Worm (Caenorhabditis elegans) whole organism, late embryonic: ENCODE measurements around the gene pals-27.

Source experiments
- C38D4.7 ChIP-seq: fragments of 200-800 bp; sonication (Bioruptor generic); optimal IDR thresholded peaks from 2 replicates; lab custom pipeline; 2018; ENCODE audit warnings: mild to moderate bottlenecking, missing genetic modification characterization, moderate library complexity, missing compliant biosample characterization
- ahr-1 ChIP-seq: sonication (generic microtip); optimal IDR thresholded peaks from 2 replicates; lab custom pipeline; 2016; ENCODE audit warnings: missing genetic modification characterization, missing compliant biosample characterization
- ceh-14 ChIP-seq: sonication (generic microtip); optimal IDR thresholded peaks from 2 replicates; lab custom pipeline; 2016; ENCODE audit warnings: missing genotype, missing genetic modification characterization, missing compliant biosample characterization
- ceh-18 ChIP-seq: sonication (generic microtip); optimal IDR thresholded peaks from 2 replicates; lab custom pipeline; 2016; ENCODE audit warnings: missing genetic modification characterization, missing compliant biosample characterization
- ceh-2 ChIP-seq: sonication (generic microtip); optimal IDR thresholded peaks from 2 replicates; lab custom pipeline; 2016; ENCODE audit warnings: missing genotype, missing genetic modification characterization, missing compliant biosample characterization
- ceh-31 ChIP-seq: sonication (generic microtip); optimal IDR thresholded peaks from 2 replicates; lab custom pipeline; 2016; ENCODE audit warnings: missing genetic modification characterization, missing compliant biosample characterization
- ceh-34 ChIP-seq: sonication (generic microtip); optimal IDR thresholded peaks from 2 replicates; lab custom pipeline; 2016; ENCODE audit warnings: mild to moderate bottlenecking, missing genetic modification characterization, missing compliant biosample characterization
- ceh-45 ChIP-seq: fragments of 200-800 bp; sonication (Bioruptor generic); IDR thresholded peaks from 2 replicates; pipeline ENCODE4 v1.3.6; 2022; ENCODE audit warnings: missing genetic modification reagents, missing genetic modification characterization, missing compliant biosample characterization
- ceh-48 ChIP-seq: sonication (generic microtip); optimal IDR thresholded peaks from 2 replicates; lab custom pipeline; 2016; ENCODE audit warnings: missing genetic modification characterization, inconsistent platforms, missing compliant biosample characterization
- ceh-9 ChIP-seq: sonication (generic microtip); optimal IDR thresholded peaks from 2 replicates; lab custom pipeline; 2016; ENCODE audit warnings: mild to moderate bottlenecking, missing genetic modification characterization, inconsistent platforms, missing compliant biosample characterization
- che-1 ChIP-seq: sonication (generic microtip); optimal IDR thresholded peaks from 2 replicates; lab custom pipeline; 2016; ENCODE audit warnings: mild to moderate bottlenecking, missing genetic modification characterization, missing compliant biosample characterization
- elt-2 ChIP-seq: sonication (generic microtip); optimal IDR thresholded peaks from 2 replicates; lab custom pipeline; 2016; ENCODE audit warnings: missing genetic modification reagents, missing genetic modification characterization, missing compliant biosample characterization
- ets-4 ChIP-seq: sonication (generic microtip); optimal IDR thresholded peaks from 2 replicates; lab custom pipeline; 2016; ENCODE audit warnings: missing genetic modification characterization, missing compliant biosample characterization
- eyg-1 ChIP-seq: sonication (generic microtip); optimal IDR thresholded peaks from 2 replicates; lab custom pipeline; 2016; ENCODE audit warnings: missing genotype, missing genetic modification characterization, missing compliant biosample characterization
- fax-1 ChIP-seq: sonication (generic microtip); optimal IDR thresholded peaks from 2 replicates; lab custom pipeline; 2016; ENCODE audit warnings: missing genotype, missing genetic modification characterization, missing compliant biosample characterization
- fkh-6 ChIP-seq: sonication (generic microtip); optimal IDR thresholded peaks from 2 replicates; lab custom pipeline; 2016; ENCODE audit warnings: missing genetic modification characterization, missing compliant biosample characterization
- hlh-13 ChIP-seq: fragments of 200-800 bp; sonication (Bioruptor generic); optimal IDR thresholded peaks from 2 replicates; lab custom pipeline; 2018; ENCODE audit warnings: mild to moderate bottlenecking, missing genetic modification characterization, missing compliant biosample characterization
- hlh-6 ChIP-seq: sonication (generic microtip); optimal IDR thresholded peaks from 2 replicates; lab custom pipeline; 2016; ENCODE audit warnings: missing genotype, missing genetic modification characterization, missing compliant biosample characterization
- hlh-8 ChIP-seq: sonication (generic microtip); optimal IDR thresholded peaks from 2 replicates; lab custom pipeline; 2016; ENCODE audit warnings: missing genotype, missing genetic modification characterization, missing compliant biosample characterization
- lin-11 ChIP-seq: fragments of 200-800 bp; sonication (Bioruptor generic); optimal IDR thresholded peaks from 2 replicates; lab custom pipeline; 2018; ENCODE audit warnings: mild to moderate bottlenecking, missing genetic modification characterization, missing compliant biosample characterization
- madf-2 ChIP-seq: sonication (generic microtip); optimal IDR thresholded peaks from 2 replicates; lab custom pipeline; 2017; ENCODE audit warnings: missing genetic modification characterization, missing compliant biosample characterization
- mec-3 ChIP-seq: sonication (generic microtip); optimal IDR thresholded peaks from 2 replicates; lab custom pipeline; 2016; ENCODE audit warnings: borderline replicate concordance, missing genetic modification characterization, missing compliant biosample characterization
- nfya-1 ChIP-seq: sonication (generic microtip); optimal IDR thresholded peaks from 2 replicates; lab custom pipeline; 2017; ENCODE audit warnings: missing genetic modification characterization, mild to moderate bottlenecking, missing compliant biosample characterization, antibody characterized with exemption, moderate library complexity
- npax-4 ChIP-seq: sonication (generic microtip); optimal IDR thresholded peaks from 2 replicates; lab custom pipeline; 2016; ENCODE audit warnings: missing genetic modification characterization, missing compliant biosample characterization
- pat-9 ChIP-seq: fragments of 200-800 bp; sonication (Bioruptor generic); optimal IDR thresholded peaks from 2 replicates; lab custom pipeline; 2018; ENCODE audit warnings: mild to moderate bottlenecking, missing genetic modification characterization, moderate library complexity, missing compliant biosample characterization
- pha-2 ChIP-seq: sonication (generic microtip); optimal IDR thresholded peaks from 2 replicates; lab custom pipeline; 2017; ENCODE audit warnings: mild to moderate bottlenecking, missing genetic modification characterization, missing compliant biosample characterization
- pha-4 ChIP-seq: fragments of 150-350 bp; optimal IDR thresholded peaks from 2 replicates; lab custom pipeline; 2018; ENCODE audit warnings: missing biosample characterization, missing genetic modification reagents, missing genetic modification characterization
- pqm-1 ChIP-seq: sonication (generic microtip); optimal IDR thresholded peaks from 2 replicates; lab custom pipeline; 2016; ENCODE audit warnings: missing genetic modification characterization, missing compliant biosample characterization
- rnt-1 ChIP-seq: sonication (generic microtip); optimal IDR thresholded peaks from 2 replicates; lab custom pipeline; 2016; ENCODE audit warnings: missing genetic modification characterization, missing compliant biosample characterization
- sdc-2 ChIP-seq: sonication (generic microtip); optimal IDR thresholded peaks from 2 replicates; lab custom pipeline; 2016; ENCODE audit warnings: missing genotype, missing genetic modification characterization, missing compliant biosample characterization
- sox-2 ChIP-seq: fragments of 200-800 bp; sonication (Bioruptor generic); IDR thresholded peaks from 2 replicates; pipeline ENCODE4 v1.3.6; 2022; ENCODE audit warnings: missing genetic modification reagents, missing genetic modification characterization, missing compliant biosample characterization
- syd-9 ChIP-seq: sonication (generic microtip); optimal IDR thresholded peaks from 2 replicates; lab custom pipeline; 2016; ENCODE audit warnings: mild to moderate bottlenecking, missing genetic modification characterization, moderate library complexity, missing compliant biosample characterization
- ttx-3 ChIP-seq: sonication (generic microtip); optimal IDR thresholded peaks from 2 replicates; lab custom pipeline; 2016; ENCODE audit warnings: missing genetic modification reagents, missing genetic modification characterization, missing compliant biosample characterization
- unc-42 ChIP-seq: sonication (generic microtip); optimal IDR thresholded peaks from 2 replicates; lab custom pipeline; 2016; ENCODE audit warnings: missing genotype, missing genetic modification characterization, missing compliant biosample characterization
- unc-55 ChIP-seq: sonication (generic microtip); optimal IDR thresholded peaks from 2 replicates; lab custom pipeline; 2017; ENCODE audit warnings: missing biosample characterization, missing genetic modification reagents, missing genetic modification characterization
- unc-86 ChIP-seq: sonication (generic microtip); optimal IDR thresholded peaks from 2 replicates; lab custom pipeline; 2016; ENCODE audit warnings: missing genetic modification characterization, missing compliant biosample characterization
- ztf-16 ChIP-seq: sonication (generic microtip); optimal IDR thresholded peaks from 2 replicates; lab custom pipeline; 2017; ENCODE audit warnings: missing genetic modification characterization, missing compliant biosample characterization

pals-27 gene

DNA sequence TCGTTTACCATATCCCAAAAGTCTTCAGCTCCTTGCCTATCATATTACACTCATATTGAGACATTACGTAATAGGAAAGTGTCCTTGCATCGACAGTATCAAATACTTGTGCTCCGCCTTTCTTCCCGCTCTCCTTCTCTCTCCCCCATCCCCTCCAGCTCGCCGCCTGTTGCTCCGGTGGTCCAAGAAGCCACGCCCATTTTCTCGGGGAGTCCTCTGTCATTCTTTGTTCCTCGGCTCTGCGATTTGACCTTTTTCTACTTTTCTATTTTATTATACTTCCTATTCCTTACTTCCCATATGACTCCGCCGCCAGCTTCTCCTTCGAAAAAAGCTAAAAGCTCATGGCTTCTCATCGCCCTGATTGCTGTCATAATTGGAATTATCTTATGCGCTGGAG is 25.1 kb upstream of the pals-27 start, which contains the start of gene mnp-1:
Gene mnp-1 (plus strand): TSS at position 211 of the 400 bp plus-strand sequence.
- TF ChIP-seq pqm-1 (tag; lab: Kevin White, UChicago) (no peak), ceh-2 (tag; lab: Kevin White, UChicago) (no peak), ceh-48 (tag; lab: Kevin White, UChicago) (no peak), pat-9 (tag; lab: Kevin White, UChicago) (no peak), ztf-16 (tag; lab: Kevin White, UChicago) (no peak), pha-4 (no peak), pha-2 (tag; lab: Kevin White, UChicago) (no peak), che-1 (tag; lab: Kevin White, UChicago) (no peak), fkh-6 (tag; lab: Kevin White, UChicago) (no peak), sox-2 (no peak), C38D4.7 (GFP tag; lab: Kevin White, UChicago) (no peak), fax-1 (tag; lab: Kevin White, UChicago) (no peak), ceh-34 (tag; lab: Kevin White, UChicago) (no peak), ceh-14 (tag; lab: Kevin White, UChicago) (no peak), syd-9 (tag; lab: Kevin White, UChicago) (no peak), ahr-1 (tag; lab: Kevin White, UChicago) (no peak), ets-4 (tag; lab: Kevin White, UChicago) (no peak), ttx-3 (tag; lab: Kevin White, UChicago) (no peak), ceh-18 (tag; lab: Kevin White, UChicago) (no peak), hlh-6 (tag; lab: Kevin White, UChicago) (no peak)
- TF ChIP-seq, all 69 proteins: peak for 0

DNA sequence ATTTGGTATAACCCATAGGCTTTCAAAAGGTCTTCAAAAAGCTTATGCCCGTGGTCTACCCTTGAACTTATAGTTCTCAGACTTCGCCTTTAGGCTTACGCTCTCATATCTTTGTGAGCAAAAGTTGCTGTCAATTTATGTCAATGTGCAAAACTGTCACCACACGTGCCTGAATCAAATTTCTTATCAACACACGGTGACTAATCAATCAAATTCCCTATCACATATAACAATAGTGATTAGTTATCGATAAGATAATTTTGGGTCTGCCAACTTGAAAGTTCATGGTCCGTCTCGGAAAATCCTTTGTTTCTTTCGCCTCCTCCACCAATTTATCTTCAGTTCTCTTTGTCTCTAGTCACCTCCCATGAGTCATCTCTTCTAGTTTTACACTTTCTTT is 24.0 kb upstream of the pals-27 start:
- TF ChIP-seq hlh-6 (tag; lab: Kevin White, UChicago), result no peak
- TF ChIP-seq ceh-9 (tag; lab: Kevin White, UChicago), result no peak
- no peak for TF ChIP-seq ceh-14 (tag; lab: Kevin White, UChicago)
- no peak for TF ChIP-seq ceh-45
- TF ChIP-seq unc-42 (tag; lab: Kevin White, UChicago), result no peak
- peak; percentile 93 for TF ChIP-seq elt-2 (tag; lab: Kevin White, UChicago)
- TF ChIP-seq unc-55, result peak; percentile 63
- no peak for TF ChIP-seq pha-2 (tag; lab: Kevin White, UChicago)
- TF ChIP-seq hlh-8 (tag; lab: Kevin White, UChicago), result no peak

DNA sequence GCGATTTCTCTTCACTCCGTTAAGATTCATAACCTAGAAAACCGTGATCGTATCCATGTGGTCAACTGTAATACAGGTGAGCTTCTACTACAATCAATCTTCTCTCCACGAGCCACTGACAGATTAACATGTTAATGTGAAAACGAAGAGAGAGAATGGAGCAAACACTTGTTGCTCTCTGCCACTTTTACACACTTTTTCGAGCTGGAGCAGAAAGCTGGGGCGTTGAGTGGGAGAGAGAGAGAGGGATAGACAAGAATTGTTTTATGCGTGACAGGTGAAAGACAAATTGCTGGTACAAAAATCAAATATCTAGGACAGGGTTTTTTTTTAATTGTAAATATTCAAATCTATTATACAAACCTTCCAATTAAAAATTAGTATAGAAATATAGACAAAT is 23.1 kb upstream of the pals-27 start:
- TF ChIP-seq elt-2 (tag; lab: Kevin White, UChicago) (no peak), pat-9 (tag; lab: Kevin White, UChicago) (peak; percentile 30), nfya-1 (tag; lab: Kevin White, UChicago) (peak; percentile 22), mec-3 (tag; lab: Kevin White, UChicago) (no peak), ceh-45 (no peak), ceh-18 (tag; lab: Kevin White, UChicago) (peak; percentile 14), lin-11 (tag; lab: Kevin White, UChicago) (no peak), unc-86 (tag; lab: Kevin White, UChicago) (no peak), sdc-2 (tag; lab: Kevin White, UChicago) (no peak), hlh-13 (GFP tag; lab: Kevin White, UChicago) (no peak), ztf-16 (tag; lab: Kevin White, UChicago) (no peak), pha-2 (tag; lab: Kevin White, UChicago) (no peak), unc-55 (peak; percentile 93), madf-2 (no peak), rnt-1 (tag; lab: Kevin White, UChicago) (peak; percentile 32)
- TF ChIP-seq, all 69 proteins: peak for 5

ce11 chrIII:4359208-4359607 is 22.2 kb upstream of the pals-27 start:
- TF ChIP-seq eyg-1 (tag; lab: Kevin White, UChicago) (no peak), ceh-31 (tag; lab: Kevin White, UChicago) (no peak), ahr-1 (tag; lab: Kevin White, UChicago) (no peak), rnt-1 (tag; lab: Kevin White, UChicago) (no peak), npax-4 (no peak)
